Worm (Caenorhabditis elegans): ENCODE data around the gene mtpn-1.

DNA sequence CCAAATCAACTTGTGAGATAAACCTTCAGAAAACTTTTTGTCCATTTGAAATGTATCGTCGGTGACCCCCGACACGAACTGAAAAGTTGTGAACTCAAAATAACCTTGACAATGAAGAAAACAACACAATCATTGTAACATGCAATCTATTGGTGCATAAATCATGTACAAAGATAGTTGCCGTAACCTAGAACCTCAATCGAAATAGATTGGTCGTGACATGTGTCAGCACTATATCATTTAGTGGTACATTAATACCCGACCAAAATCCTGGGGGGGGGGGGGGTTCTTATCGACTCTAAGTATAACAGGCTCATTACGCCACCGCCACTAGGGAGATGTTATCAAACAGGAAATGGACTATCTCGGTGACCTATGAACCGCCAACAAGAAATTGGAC is 19.7 kb downstream of the mtpn-1 start:
- TF ChIP-seq egl-27 (tag; optimal IDR thresholded peaks at IDR 0.05) = no peak
- no peak for TF ChIP-seq snpc-4 (tag; optimal IDR thresholded peaks at IDR 0.05)
- TF ChIP-seq lsy-2 (tag; optimal IDR thresholded peaks at IDR 0.05) = no peak
- TF ChIP-seq nhr-6 (tag; optimal IDR thresholded peaks at IDR 0.05) = no peak
- no peak for TF ChIP-seq C34F6.9 (tag; optimal IDR thresholded peaks at IDR 0.05)
- TF ChIP-seq fos-1 (tag; optimal IDR thresholded peaks at IDR 0.05) = no peak
- no peak for TF ChIP-seq ztf-11 (tag; optimal IDR thresholded peaks at IDR 0.05)
- no peak for TF ChIP-seq ztf-1 (GFP tag; conservative IDR thresholded peaks at IDR 0.05)
- no peak for TF ChIP-seq unc-62 (GFP tag; optimal IDR thresholded peaks at IDR 0.05)
- TF ChIP-seq ama-1 (optimal IDR thresholded peaks at IDR 0.05) = no peak
- TF ChIP-seq sma-9 (GFP tag; optimal IDR thresholded peaks at IDR 0.05) = no peak
- TF ChIP-seq sma-9 (tag; optimal IDR thresholded peaks at IDR 0.05) = no peak
- TF ChIP-seq mbf-1 (tag; optimal IDR thresholded peaks at IDR 0.05) = no peak
- no peak for TF ChIP-seq aly-2 (tag; optimal IDR thresholded peaks at IDR 0.05)

Data from whole organism, L2 larva.